Fruit fly (Drosophila melanogaster) whole organism, adult: ENCODE results near the gene CG43902.
A peak's percentile ranks its signal among the peaks of the same experiment; 100 is the strongest.

Source experiments
- CG11617 ChIP-seq: fragments of 200-800 bp; sonication (Bioruptor generic); optimal IDR thresholded peaks from 2 replicates; lab custom pipeline; 2017; ENCODE audit warnings: mild to moderate bottlenecking, missing biosample characterization, missing genetic modification reagents, missing genetic modification characterization
- CG12768 ChIP-seq: fragments of 200-800 bp; sonication (Bioruptor generic); optimal IDR thresholded peaks from 2 replicates; lab custom pipeline; 2017; ENCODE audit warnings: missing biosample characterization, missing genetic modification characterization, mild to moderate bottlenecking, moderate library complexity, missing genetic modification reagents
- CG14711 ChIP-seq: fragments of 200-800 bp; sonication (Bioruptor generic); optimal IDR thresholded peaks from 2 replicates; lab custom pipeline; 2018; ENCODE audit warnings: missing biosample characterization, mild to moderate bottlenecking, missing genetic modification characterization, moderate library complexity
- CG1620 ChIP-seq: fragments of 200-800 bp; sonication (Bioruptor generic); optimal IDR thresholded peaks from 2 replicates; lab custom pipeline; 2016; ENCODE audit warnings: missing biosample characterization, missing genetic modification characterization
- CG33017 ChIP-seq: fragments of 200-800 bp; sonication (Bioruptor generic); optimal IDR thresholded peaks from 2 replicates; lab custom pipeline; 2018; ENCODE audit warnings: missing biosample characterization, mild to moderate bottlenecking, missing genetic modification characterization, moderate library complexity
- CG5204 ChIP-seq: fragments of 200-800 bp; sonication (Bioruptor generic); optimal IDR thresholded peaks from 2 replicates; lab custom pipeline; 2016; ENCODE audit warnings: missing biosample characterization, missing genetic modification characterization
- CG7045 ChIP-seq: fragments of 200-800 bp; sonication (Bioruptor generic); optimal IDR thresholded peaks from 2 replicates; lab custom pipeline; 2017; ENCODE audit warnings: missing biosample characterization, mild to moderate bottlenecking, missing genetic modification characterization
- CG7101 ChIP-seq: fragments of 200-800 bp; sonication (Bioruptor generic); optimal IDR thresholded peaks from 2 replicates; lab custom pipeline; 2018; ENCODE audit warnings: missing biosample characterization, mild to moderate bottlenecking, missing genetic modification characterization, moderate library complexity
- Clk ChIP-seq: fragments of 200-800 bp; sonication (Bioruptor generic); optimal IDR thresholded peaks from 2 replicates; lab custom pipeline; 2017; ENCODE audit warnings: missing biosample characterization, missing genetic modification characterization
- Crg-1 ChIP-seq: fragments of 200-800 bp; sonication (Bioruptor generic); optimal IDR thresholded peaks from 2 replicates; lab custom pipeline; 2016; ENCODE audit warnings: missing biosample characterization, missing genetic modification characterization
- Hr96 ChIP-seq: fragments of 200-800 bp; sonication (Bioruptor generic); optimal IDR thresholded peaks from 2 replicates; lab custom pipeline; 2016; ENCODE audit warnings: missing biosample characterization, missing genetic modification characterization
- Mnt ChIP-seq: fragments of 200-800 bp; sonication (Bioruptor generic); optimal IDR thresholded peaks from 2 replicates; lab custom pipeline; 2016; ENCODE audit warnings: missing biosample characterization, mild to moderate bottlenecking, missing genetic modification characterization
- bab1 ChIP-seq: fragments of 200-800 bp; sonication (Bioruptor generic); optimal IDR thresholded peaks from 3 replicates; lab custom pipeline; 2019; ENCODE audit warnings: missing biosample characterization, mild to moderate bottlenecking, missing genetic modification characterization, moderate library complexity
- cic ChIP-seq: fragments of 200-800 bp; sonication (Bioruptor generic); optimal IDR thresholded peaks from 2 replicates; lab custom pipeline; 2017; ENCODE audit warnings: missing biosample characterization, mild to moderate bottlenecking, missing genetic modification characterization, moderate library complexity
- cnc ChIP-seq, 2 experiments: fragments of >200 bp; optimal IDR thresholded peaks; 2 replicates each; lab custom pipeline; 2017
- kay ChIP-seq: fragments of 200-800 bp; sonication (Bioruptor generic); peaks from one replicate; lab custom pipeline; 2016; ENCODE audit warnings: missing biosample characterization, missing genetic modification characterization, borderline replicate concordance
- ovo ChIP-seq: fragments of 200-800 bp; sonication (Bioruptor generic); optimal IDR thresholded peaks from 2 replicates; lab custom pipeline; 2016; ENCODE audit warnings: missing biosample characterization, missing genetic modification characterization
- pad ChIP-seq: fragments of 200-800 bp; sonication (Bioruptor generic); optimal IDR thresholded peaks from 3 replicates; lab custom pipeline; 2017; ENCODE audit warnings: missing biosample characterization, missing genetic modification characterization, mild to moderate bottlenecking, moderate library complexity, missing genetic modification reagents
- tj ChIP-seq: fragments of 200-800 bp; sonication (Bioruptor generic); optimal IDR thresholded peaks from 3 replicates; lab custom pipeline; 2017; ENCODE audit warnings: missing biosample characterization, mild to moderate bottlenecking, missing genetic modification characterization, moderate library complexity
- toe ChIP-seq: fragments of 200-800 bp; sonication (Bioruptor generic); optimal IDR thresholded peaks from 2 replicates; lab custom pipeline; 2016; ENCODE audit warnings: missing biosample characterization, missing genetic modification characterization

CG43902 gene

DNA sequence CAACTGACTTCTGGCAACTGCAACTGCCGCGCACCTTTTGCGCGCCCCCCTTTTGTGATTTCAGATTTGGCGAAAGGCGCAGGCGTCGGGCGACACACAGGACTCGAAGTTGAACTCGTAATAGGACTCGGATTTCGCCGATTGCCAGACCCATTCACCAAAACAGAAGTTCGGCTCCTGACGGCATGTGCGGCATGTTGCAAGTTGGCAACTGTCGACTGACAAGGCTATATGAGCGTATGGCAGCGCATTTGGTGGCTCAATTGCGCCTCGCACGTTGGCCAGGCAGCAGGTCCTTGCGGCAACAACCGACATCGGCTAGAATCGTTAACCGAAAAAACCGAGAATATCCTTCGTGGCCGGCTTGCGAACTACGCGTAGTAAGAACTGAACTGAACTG lies at the start of gene CG43902:
Gene CG43902 (plus strand): TSS at position 260 of the 400 bp plus-strand sequence.
- TF ChIP-seq CG14711 (tag; lab: Kevin White, UChicago) = no peak
- no peak for TF ChIP-seq Clk (GFP tag; lab: Kevin White, UChicago)
- TF ChIP-seq toe = no peak
- no peak for TF ChIP-seq CG7045 (GFP tag; lab: Kevin White, UChicago)
- TF ChIP-seq CG33017 (tag; lab: Kevin White, UChicago) = no peak
- no peak for TF ChIP-seq bab1 (GFP tag; lab: Kevin White, UChicago)
- no peak for TF ChIP-seq CG5204 (GFP tag; lab: Kevin White, UChicago)

DNA sequence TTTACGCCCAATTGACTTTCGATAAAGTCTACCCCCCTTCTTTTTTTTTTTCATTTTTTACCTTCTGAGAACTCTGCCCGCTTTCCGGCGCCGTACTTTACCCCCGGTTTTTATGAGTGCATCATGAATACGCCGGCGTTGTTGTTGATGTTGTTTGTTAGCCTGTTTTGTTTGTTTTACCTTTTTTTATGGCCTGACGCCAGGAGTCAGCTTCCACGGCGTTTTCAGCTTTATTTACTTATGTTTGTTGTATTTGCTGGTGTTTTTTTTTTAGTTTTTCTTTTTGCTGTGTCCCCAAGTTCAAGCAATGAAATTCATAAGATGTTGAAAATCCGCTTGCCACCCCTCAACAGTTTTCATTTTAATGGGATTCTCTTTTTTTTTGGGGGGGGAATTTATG lies 47.3 kb upstream of the CG43902 start:
- no peak for TF ChIP-seq CG7101 (tag; lab: Kevin White, UChicago)
- TF ChIP-seq cnc (optimal IDR thresholded peaks at IDR 0.05; lab: Kevin White, UChicago) = no peak
- TF ChIP-seq cic (GFP tag; lab: Kevin White, UChicago) = no peak
- TF ChIP-seq CG12768 = no peak

DNA sequence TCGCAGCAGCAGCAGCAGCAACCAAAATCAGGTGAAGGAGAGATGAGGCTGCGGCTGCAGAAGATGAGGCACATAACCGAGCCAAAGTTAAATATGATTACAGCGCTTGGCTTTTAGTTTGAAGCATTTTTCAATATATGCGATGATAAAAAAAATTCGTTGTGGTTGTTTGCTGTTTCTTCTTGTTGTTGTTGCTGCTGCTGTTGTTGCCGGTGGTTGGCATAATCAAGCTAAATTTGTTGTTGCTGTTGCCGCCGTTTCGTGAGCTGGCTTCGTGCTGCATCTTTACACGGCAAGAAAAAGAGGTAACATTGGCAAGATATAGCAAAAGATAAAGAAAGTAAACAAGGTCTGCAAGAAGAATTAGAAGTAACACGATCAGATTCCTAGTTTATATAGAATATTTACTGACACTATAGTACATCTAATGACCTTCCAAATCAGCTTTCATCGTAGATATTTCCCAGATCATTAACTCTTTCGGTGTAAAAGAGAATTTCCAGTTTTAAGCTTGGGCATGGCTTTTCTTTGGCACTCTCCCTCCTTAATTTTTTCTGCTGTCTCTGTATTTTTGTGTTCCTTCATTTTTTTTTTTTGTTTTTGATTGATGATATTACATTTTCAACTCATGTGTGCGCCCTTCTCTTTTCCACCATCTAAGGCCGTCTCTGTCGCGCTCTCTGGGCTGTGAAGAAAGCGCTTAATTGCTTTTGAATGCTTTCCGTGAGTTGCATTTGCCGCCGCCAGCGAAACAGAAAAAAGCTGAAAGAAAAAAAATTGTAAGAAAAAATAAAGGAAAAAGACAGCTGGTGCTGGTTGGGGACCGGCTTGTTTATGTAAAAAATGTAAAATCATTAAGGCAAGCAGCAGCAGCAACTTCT lies 44.1 kb upstream of the CG43902 start:
- TF ChIP-seq CG11617 = no peak
- no peak for TF ChIP-seq kay (GFP tag; lab: Kevin White, UChicago)
- TF ChIP-seq tj (GFP tag; lab: Kevin White, UChicago) = peak; percentile 88
- no peak for TF ChIP-seq CG7101 (tag; lab: Kevin White, UChicago)

DNA sequence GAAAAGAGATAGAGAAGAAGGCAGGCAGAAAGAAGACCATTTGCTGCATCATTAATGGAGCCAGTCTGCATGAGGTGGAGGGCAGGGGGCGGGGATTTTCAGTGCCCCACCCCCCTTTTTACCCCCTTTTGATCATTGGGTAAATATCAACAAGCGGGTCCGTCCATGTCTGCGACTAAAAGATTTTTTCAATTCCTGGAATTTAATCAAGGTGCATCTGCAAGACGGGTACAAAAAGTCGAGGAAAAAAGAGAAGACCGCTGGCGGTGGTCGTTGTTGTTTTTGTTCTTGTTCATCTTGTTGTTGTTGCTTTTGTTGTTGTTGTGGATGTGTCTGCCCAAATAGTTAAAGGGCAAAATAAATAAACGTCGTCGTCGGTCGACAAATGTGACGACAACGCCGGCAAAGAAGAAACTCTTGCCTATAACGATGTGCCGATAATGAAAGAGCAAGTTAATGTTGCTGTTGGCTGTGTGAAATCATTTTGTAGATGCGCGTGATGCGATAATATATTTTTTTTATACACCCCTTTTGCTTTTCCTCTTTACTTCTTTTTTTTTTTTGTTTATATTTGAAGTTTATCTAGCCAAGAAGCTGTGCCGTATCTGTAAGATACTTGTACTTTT lies 42.5 kb upstream of the CG43902 start:
- TF ChIP-seq pad (GFP tag; lab: Kevin White, UChicago) = no peak
- TF ChIP-seq ovo (GFP tag; lab: Kevin White, UChicago) = no peak
- no peak for TF ChIP-seq Clk (GFP tag; lab: Kevin White, UChicago)
- TF ChIP-seq Crg-1 (GFP tag; lab: Kevin White, UChicago) = no peak
- TF ChIP-seq Hr96 (GFP tag; lab: Kevin White, UChicago) = no peak
- no peak for TF ChIP-seq CG33017 (tag; lab: Kevin White, UChicago)
- no peak for TF ChIP-seq CG1620
- no peak for TF ChIP-seq tj (GFP tag; lab: Kevin White, UChicago)
- no peak for TF ChIP-seq bab1 (GFP tag; lab: Kevin White, UChicago)
- TF ChIP-seq cic (GFP tag; lab: Kevin White, UChicago) = no peak
- TF ChIP-seq CG12768 = no peak
- TF ChIP-seq CG11617 = no peak
- no peak for TF ChIP-seq CG5204 (GFP tag; lab: Kevin White, UChicago)
- TF ChIP-seq CG7045 (GFP tag; lab: Kevin White, UChicago) = no peak

DNA sequence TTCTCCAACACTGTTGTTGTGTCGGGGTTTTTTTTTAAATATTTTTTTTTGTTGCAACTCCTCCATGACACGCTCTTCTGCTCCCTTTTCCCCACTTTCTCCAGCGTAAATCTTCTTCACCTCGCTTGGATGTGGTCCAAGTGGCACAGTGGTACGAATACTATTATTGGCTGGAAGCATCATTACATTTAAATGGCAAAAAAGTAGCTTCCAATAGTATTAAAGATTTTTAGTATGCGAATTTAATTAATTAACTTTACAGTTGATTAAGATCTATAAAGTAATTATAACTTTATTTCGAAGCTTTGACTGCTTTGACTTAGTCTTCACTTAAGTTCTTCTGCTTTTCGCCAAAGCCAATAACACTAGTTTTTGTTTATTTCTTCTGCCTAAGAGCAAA lies 39.9 kb upstream of the CG43902 start:
- TF ChIP-seq Crg-1 (GFP tag; lab: Kevin White, UChicago) (no peak), CG5204 (GFP tag; lab: Kevin White, UChicago) (no peak), Mnt (GFP tag; lab: Kevin White, UChicago) (no peak), CG14711 (tag; lab: Kevin White, UChicago) (no peak), CG33017 (tag; lab: Kevin White, UChicago) (no peak), Clk (GFP tag; lab: Kevin White, UChicago) (no peak), tj (GFP tag; lab: Kevin White, UChicago) (no peak), kay (GFP tag; lab: Kevin White, UChicago) (no peak)

DNA sequence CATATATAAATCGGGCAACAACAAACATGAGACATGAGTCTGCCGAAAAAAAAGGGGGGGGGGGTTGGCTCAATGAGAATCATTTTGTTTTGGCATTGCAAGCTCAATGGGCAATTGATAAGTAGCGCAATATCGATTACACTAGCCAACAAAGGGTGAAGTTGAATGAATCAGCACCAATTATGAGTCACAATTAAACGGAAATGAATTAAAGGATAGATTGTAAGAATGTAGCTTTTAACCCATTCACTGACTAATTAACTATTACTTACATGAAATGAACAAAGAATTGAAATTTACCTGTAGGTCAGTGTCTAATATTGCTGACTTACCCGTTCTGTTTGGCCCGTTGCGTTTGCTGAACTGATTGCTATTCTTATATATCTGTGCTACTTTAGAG lies 32.6 kb upstream of the CG43902 start:
- TF ChIP-seq Mnt (GFP tag; lab: Kevin White, UChicago) (no peak), CG14711 (tag; lab: Kevin White, UChicago) (peak; percentile 5), Clk (GFP tag; lab: Kevin White, UChicago) (no peak), cic (GFP tag; lab: Kevin White, UChicago) (no peak), toe (no peak), pad (GFP tag; lab: Kevin White, UChicago) (no peak), Hr96 (GFP tag; lab: Kevin White, UChicago) (no peak), cnc (optimal IDR thresholded peaks at IDR 0.05; lab: Kevin White, UChicago) (no peak), CG7045 (GFP tag; lab: Kevin White, UChicago) (no peak), tj (GFP tag; lab: Kevin White, UChicago) (peak; percentile 57), bab1 (GFP tag; lab: Kevin White, UChicago) (peak; percentile 79)

DNA sequence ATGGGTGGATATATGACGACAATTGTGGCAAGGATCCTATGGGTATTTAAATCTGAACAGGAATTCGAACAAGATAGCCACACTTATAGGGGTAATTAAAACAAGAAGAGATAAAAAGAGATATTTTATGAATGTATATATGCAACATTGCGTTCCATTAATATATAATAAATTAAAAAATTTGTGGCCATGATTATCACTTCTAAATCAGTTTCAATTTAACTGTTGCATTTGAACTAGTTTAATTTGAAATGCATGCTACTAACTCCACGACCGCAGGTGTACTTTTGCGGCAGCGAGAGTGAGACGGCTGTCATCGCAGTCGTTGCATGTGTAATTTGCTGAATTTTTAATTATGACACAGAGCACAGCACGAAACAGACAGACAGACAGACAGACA lies 31.0 kb upstream of the CG43902 start:
- TF ChIP-seq cnc (optimal IDR thresholded peaks at IDR 0.05; lab: Kevin White, UChicago) = no peak
- TF ChIP-seq Mnt (GFP tag; lab: Kevin White, UChicago) = no peak
- TF ChIP-seq tj (GFP tag; lab: Kevin White, UChicago) = no peak
- no peak for TF ChIP-seq toe
- TF ChIP-seq CG7101 (tag; lab: Kevin White, UChicago) = no peak
- no peak for TF ChIP-seq Clk (GFP tag; lab: Kevin White, UChicago)
- TF ChIP-seq CG5204 (GFP tag; lab: Kevin White, UChicago) = no peak
- no peak for TF ChIP-seq kay (GFP tag; lab: Kevin White, UChicago)
- TF ChIP-seq CG12768 = no peak
- TF ChIP-seq Crg-1 (GFP tag; lab: Kevin White, UChicago) = no peak
- TF ChIP-seq cic (GFP tag; lab: Kevin White, UChicago) = no peak
- no peak for TF ChIP-seq bab1 (GFP tag; lab: Kevin White, UChicago)
- no peak for TF ChIP-seq pad (GFP tag; lab: Kevin White, UChicago)
